Fruit fly (Drosophila melanogaster) whole organism, embryonic: ENCODE data around the gene Rpp30.

Experiments used
- CG10431 ChIP-seq: fragments of 200-800 bp; sonication (Bioruptor generic); optimal IDR thresholded peaks from 3 replicates; lab custom pipeline; 2018; ENCODE audit warnings: missing biosample characterization, mild to moderate bottlenecking, missing genetic modification characterization
- CG10654 ChIP-seq: fragments of 200-800 bp; sonication (Bioruptor generic); optimal IDR thresholded peaks from 2 replicates; lab custom pipeline; 2016; ENCODE audit warnings: missing biosample characterization, missing genetic modification characterization
- CG10979 ChIP-seq: fragments of 200-800 bp; sonication (Bioruptor generic); optimal IDR thresholded peaks from 2 replicates; lab custom pipeline; 2018; ENCODE audit warnings: missing biosample characterization, mild to moderate bottlenecking, missing genetic modification characterization, moderate library complexity
- CG11093 ChIP-seq: fragments of 200-800 bp; sonication (Bioruptor generic); IDR thresholded peaks from 3 replicates; pipeline ENCODE4 v1.3.6; 2022; ENCODE audit warnings: missing biosample characterization, missing genetic modification characterization
- CG11560 ChIP-seq: fragments of 200-800 bp; sonication (Bioruptor generic); IDR thresholded peaks from 3 replicates; pipeline ENCODE4 v1.3.6; 2022; ENCODE audit warnings: missing biosample characterization, missing genetic modification characterization
- CG12769 ChIP-seq: fragments of 200-800 bp; sonication (Bioruptor generic); optimal IDR thresholded peaks from 2 replicates; lab custom pipeline; 2019; ENCODE audit warnings: missing biosample characterization, mild to moderate bottlenecking, missing genetic modification characterization, moderate library complexity
- CG17385 ChIP-seq: fragments of 200-800 bp; sonication (Bioruptor generic); optimal IDR thresholded peaks from 3 replicates; lab custom pipeline; 2018; ENCODE audit warnings: missing biosample characterization, mild to moderate bottlenecking, missing genetic modification characterization
- CG34376 ChIP-seq: fragments of 200-800 bp; sonication (Bioruptor generic); optimal IDR thresholded peaks from 2 replicates; lab custom pipeline; 2018; ENCODE audit warnings: missing biosample characterization, mild to moderate bottlenecking, missing genetic modification characterization
- CG4707 ChIP-seq: fragments of 200-800 bp; sonication (Bioruptor generic); optimal IDR thresholded peaks from 2 replicates; lab custom pipeline; 2018; ENCODE audit warnings: missing biosample characterization, mild to moderate bottlenecking, missing genetic modification characterization, moderate library complexity
- CG6683 ChIP-seq: fragments of 200-800 bp; sonication (Bioruptor generic); optimal IDR thresholded peaks from 2 replicates; lab custom pipeline; 2017; ENCODE audit warnings: missing biosample characterization, mild to moderate bottlenecking, missing genetic modification characterization, missing genetic modification reagents
- CG7928 ChIP-seq: fragments of 200-800 bp; sonication (Bioruptor generic); optimal IDR thresholded peaks from 2 replicates; lab custom pipeline; 2017; ENCODE audit warnings: missing biosample characterization, mild to moderate bottlenecking, missing genetic modification characterization
- CG9817 ChIP-seq: fragments of 200-800 bp; sonication (Bioruptor generic); optimal IDR thresholded peaks from 2 replicates; lab custom pipeline; 2018; ENCODE audit warnings: missing biosample characterization, mild to moderate bottlenecking, missing genetic modification characterization, moderate library complexity
- CTCF ChIP-seq: fragments of 200-800 bp; sonication (Bioruptor generic); optimal IDR thresholded peaks from 2 replicates; lab custom pipeline; 2017; ENCODE audit warnings: missing biosample characterization, mild to moderate bottlenecking, missing genetic modification characterization, moderate library complexity
- Chrac-16 ChIP-seq: fragments of 200-800 bp; sonication (Bioruptor generic); optimal IDR thresholded peaks from 3 replicates; lab custom pipeline; 2016; ENCODE audit warnings: missing biosample characterization, missing genetic modification characterization
- Dp ChIP-seq: fragments of 200-800 bp; sonication (Bioruptor generic); optimal IDR thresholded peaks from 2 replicates; lab custom pipeline; 2018; ENCODE audit warnings: missing biosample characterization, mild to moderate bottlenecking, missing genetic modification characterization, moderate library complexity
- Elba2 ChIP-seq: fragments of 200-800 bp; sonication (Bioruptor generic); optimal IDR thresholded peaks from 3 replicates; lab custom pipeline; 2016; ENCODE audit warnings: missing biosample characterization, missing genetic modification characterization
- Ets65A ChIP-seq: fragments of 200-800 bp; sonication (Bioruptor generic); peaks from one replicate; lab custom pipeline; 2016; ENCODE audit warnings: missing biosample characterization, missing genetic modification characterization
- Fer3 ChIP-seq: fragments of 200-800 bp; sonication (Bioruptor generic); optimal IDR thresholded peaks from 2 replicates; lab custom pipeline; 2018; ENCODE audit warnings: missing biosample characterization, mild to moderate bottlenecking, missing genetic modification characterization, moderate library complexity
- HLHmδ ChIP-seq: fragments of 200-800 bp; sonication (Bioruptor generic); optimal IDR thresholded peaks from 2 replicates; lab custom pipeline; 2018; ENCODE audit warnings: missing biosample characterization, mild to moderate bottlenecking, missing genetic modification characterization, moderate library complexity
- Lpt ChIP-seq: fragments of >200 bp; optimal IDR thresholded peaks from 2 replicates; lab custom pipeline; 2018; ENCODE audit warnings: missing biosample characterization, missing genetic modification characterization
- Max ChIP-seq: fragments of 200-800 bp; sonication (Bioruptor generic); optimal IDR thresholded peaks from 2 replicates; lab custom pipeline; 2016; ENCODE audit warnings: missing biosample characterization, mild to moderate bottlenecking, missing genetic modification characterization
- NK7.1 ChIP-seq: fragments of 200-800 bp; sonication (Bioruptor generic); optimal IDR thresholded peaks from 3 replicates; lab custom pipeline; 2016; ENCODE audit warnings: missing biosample characterization, missing genetic modification characterization
- Nf-YA ChIP-seq: fragments of 200-800 bp; sonication (Bioruptor generic); IDR thresholded peaks from 2 replicates; pipeline ENCODE4 v1.3.6; 2022; ENCODE audit warnings: missing biosample characterization, missing genetic modification characterization
- NfI ChIP-seq: fragments of 200-800 bp; sonication (Bioruptor generic); optimal IDR thresholded peaks from 3 replicates; lab custom pipeline; 2018; ENCODE audit warnings: missing biosample characterization, mild to moderate bottlenecking, missing genetic modification characterization, moderate library complexity
- Ptx1 ChIP-seq: fragments of 200-800 bp; sonication (Bioruptor generic); IDR thresholded peaks from 2 replicates; pipeline ENCODE4 v1.3.6; 2022; ENCODE audit warnings: missing biosample characterization, missing genetic modification characterization
- Rx ChIP-seq: fragments of 200-800 bp; sonication (Bioruptor generic); IDR thresholded peaks from 2 replicates; pipeline ENCODE4 v1.3.6; 2022; ENCODE audit warnings: missing biosample characterization, missing genetic modification characterization
- Six4 ChIP-seq: fragments of 200-800 bp; sonication (Bioruptor generic); optimal IDR thresholded peaks from 2 replicates; lab custom pipeline; 2016; ENCODE audit warnings: missing biosample characterization, missing genetic modification characterization
- ac ChIP-seq: fragments of 200-800 bp; sonication (Bioruptor generic); optimal IDR thresholded peaks from 3 replicates; lab custom pipeline; 2017; ENCODE audit warnings: missing biosample characterization, mild to moderate bottlenecking, missing genetic modification characterization
- aop ChIP-seq: fragments of 200-800 bp; sonication (Bioruptor generic); IDR thresholded peaks from 2 replicates; pipeline ENCODE4 v1.3.6; 2022; ENCODE audit warnings: missing biosample characterization, missing genetic modification characterization
- btn ChIP-seq: fragments of 200-800 bp; sonication (Bioruptor generic); optimal IDR thresholded peaks from 2 replicates; lab custom pipeline; 2016; ENCODE audit warnings: missing biosample characterization, missing genetic modification characterization
- crp ChIP-seq, 2 experiments: fragments of 200-800 bp; sonication (Bioruptor generic); optimal IDR thresholded peaks; 2 replicates in 1 of 2; 3 replicates in 1 of 2; lab custom pipeline; 2017; ENCODE audit warnings: missing biosample characterization in 2 of 2, missing genetic modification characterization in 2 of 2, mild to moderate bottlenecking in 1 of 2, moderate library complexity in 1 of 2
- cwo ChIP-seq: fragments of 200-800 bp; sonication (Bioruptor generic); optimal IDR thresholded peaks from 3 replicates; lab custom pipeline; 2017; ENCODE audit warnings: missing biosample characterization, missing genetic modification characterization, mild to moderate bottlenecking, moderate library complexity, missing genetic modification reagents
- danr ChIP-seq: fragments of 200-800 bp; sonication (Bioruptor generic); IDR thresholded peaks from 2 replicates; pipeline ENCODE4 v1.3.6; 2022; ENCODE audit warnings: missing biosample characterization, missing genetic modification characterization
- disco-r ChIP-seq: fragments of 200-800 bp; sonication (Bioruptor generic); optimal IDR thresholded peaks from 2 replicates; lab custom pipeline; 2016; ENCODE audit warnings: missing biosample characterization, missing genetic modification characterization
- exex ChIP-seq: fragments of 200-800 bp; sonication (Bioruptor generic); optimal IDR thresholded peaks from 4 replicates; lab custom pipeline; 2018; ENCODE audit warnings: missing biosample characterization, mild to moderate bottlenecking, missing genetic modification characterization, moderate library complexity
- grn ChIP-seq: fragments of 200-800 bp; sonication (Bioruptor generic); optimal IDR thresholded peaks from 3 replicates; lab custom pipeline; 2017; ENCODE audit warnings: missing biosample characterization, missing genetic modification characterization
- gsb-n ChIP-seq: fragments of 200-800 bp; sonication (Bioruptor generic); optimal IDR thresholded peaks from 3 replicates; lab custom pipeline; 2018; ENCODE audit warnings: missing biosample characterization, mild to moderate bottlenecking, missing genetic modification characterization
- hb ChIP-seq: fragments of 200-800 bp; sonication (Bioruptor generic); IDR thresholded peaks from 3 replicates; pipeline ENCODE4 v1.3.6; 2022; ENCODE audit warnings: missing biosample characterization, missing genetic modification characterization; ENCODE audit not compliant: partially characterized antibody
- kay ChIP-seq: fragments of 200-800 bp; sonication (Bioruptor generic); optimal IDR thresholded peaks from 2 replicates; lab custom pipeline; 2016; ENCODE audit warnings: missing biosample characterization, missing genetic modification characterization
- nom ChIP-seq: fragments of 200-800 bp; sonication (Bioruptor generic); optimal IDR thresholded peaks from 2 replicates; lab custom pipeline; 2017; ENCODE audit warnings: missing biosample characterization, missing genetic modification characterization, mild to moderate bottlenecking, moderate library complexity, missing genetic modification reagents
- pnt ChIP-seq: fragments of 200-800 bp; sonication (Bioruptor generic); optimal IDR thresholded peaks from 3 replicates; lab custom pipeline; 2016; ENCODE audit warnings: missing biosample characterization, missing genetic modification characterization
- pros ChIP-seq: fragments of 200-800 bp; sonication (Bioruptor generic); optimal IDR thresholded peaks from 3 replicates; lab custom pipeline; 2019; ENCODE audit warnings: missing biosample characterization, mild to moderate bottlenecking, missing genetic modification characterization, moderate library complexity
- ranshi ChIP-seq: fragments of 200-800 bp; sonication (Bioruptor generic); IDR thresholded peaks from 2 replicates; pipeline ENCODE4 v1.3.6; 2022; ENCODE audit warnings: missing biosample characterization, missing genetic modification characterization
- repo ChIP-seq: fragments of 200-800 bp; sonication (Bioruptor generic); optimal IDR thresholded peaks from 2 replicates; lab custom pipeline; 2016; ENCODE audit warnings: missing biosample characterization, missing genetic modification characterization
- sisA ChIP-seq: fragments of 200-800 bp; sonication (Bioruptor generic); IDR thresholded peaks from 2 replicates; pipeline ENCODE4 v1.3.6; 2022; ENCODE audit warnings: missing biosample characterization, missing genetic modification characterization
- tup ChIP-seq: fragments of 200-800 bp; sonication (Bioruptor generic); optimal IDR thresholded peaks from 2 replicates; lab custom pipeline; 2016; ENCODE audit warnings: missing biosample characterization, mild to moderate bottlenecking, missing genetic modification characterization, moderate library complexity
- tx ChIP-seq: fragments of 200-800 bp; sonication (Bioruptor generic); optimal IDR thresholded peaks from 2 replicates; lab custom pipeline; 2016; ENCODE audit warnings: missing biosample characterization, missing genetic modification characterization
- unc-4 ChIP-seq: fragments of 200-800 bp; sonication (Bioruptor generic); IDR thresholded peaks from 2 replicates; pipeline ENCODE4 v1.3.6; 2022; ENCODE audit warnings: missing biosample characterization, missing genetic modification characterization; ENCODE audit not compliant: partially characterized antibody
- vnd ChIP-seq: fragments of 200-800 bp; sonication (Bioruptor generic); IDR thresholded peaks from 3 replicates; pipeline ENCODE4 v1.3.6; 2022; ENCODE audit warnings: missing biosample characterization, missing genetic modification characterization; ENCODE audit not compliant: partially characterized antibody
- vvl ChIP-seq: fragments of 200-800 bp; sonication (Bioruptor generic); IDR thresholded peaks from 2 replicates; pipeline ENCODE4 v1.3.6; 2022; ENCODE audit warnings: missing biosample characterization, missing genetic modification characterization
- wek ChIP-seq: fragments of 200-800 bp; sonication (Bioruptor generic); optimal IDR thresholded peaks from 3 replicates; lab custom pipeline; 2018; ENCODE audit warnings: missing biosample characterization, mild to moderate bottlenecking, missing genetic modification characterization, moderate library complexity

Rpp30 gene

dm6 chr2L:283071-283482 lies 30.9 kb upstream of the Rpp30 start, which contains the start of gene CG11601 (continued):
- TF ChIP-seq NfI (GFP tag; lab: Kevin White, UChicago) (peak; percentile 28), disco-r (GFP tag; lab: Kevin White, UChicago) (no peak), Fer3 (tag; lab: Kevin White, UChicago) (no peak), ranshi (GFP tag; lab: Robert Waterston, UW) (no peak), crp (GFP tag; optimal IDR thresholded peaks at IDR 0.05; lab: Kevin White, UChicago) (peak; percentile 42 to 91), nom (peak; percentile 84), Max (GFP tag; lab: Kevin White, UChicago) (no peak), kay (GFP tag; lab: Kevin White, UChicago) (peak; percentile 21), CG12769 (no peak), pnt (GFP tag; lab: Kevin White, UChicago) (peak; percentile 0), vnd (GFP tag; lab: Robert Waterston, UW) (0 out of 3 replicates have a peak, but pooled peaks have one; percentile 19), btn (GFP tag; lab: Kevin White, UChicago) (no peak), CG11560 (tag; lab: Robert Waterston, UW) (no peak), hb (GFP tag; lab: Robert Waterston, UW) (no peak), CTCF (GFP tag; lab: Kevin White, UChicago) (peak; percentile 80), exex (tag; lab: Kevin White, UChicago) (peak; percentile 37), CG6683 (GFP tag; lab: Kevin White, UChicago) (no peak), sisA (0 out of 2 replicates have a peak, but pooled peaks have one; percentile 5), danr (GFP tag; lab: Robert Waterston, UW) (0 out of 2 replicates have a peak, but pooled peaks have one; percentile 11), pros (no peak), HLHmδ (GFP tag; lab: Kevin White, UChicago) (no peak), Nf-YA (GFP tag; lab: Robert Waterston, UW) (no peak), tup (GFP tag; lab: Kevin White, UChicago) (no peak), CG7928 (no peak), CG11093 (GFP tag; lab: Robert Waterston, UW) (no peak), wek (GFP tag; lab: Kevin White, UChicago) (no peak), CG9817 (tag; lab: Kevin White, UChicago) (no peak), unc-4 (GFP tag; lab: Robert Waterston, UW) (0 out of 2 replicates have a peak, but pooled peaks have one; percentile 24), Ets65A (peak; percentile 80), CG10979 (no peak), vvl (GFP tag; lab: Robert Waterston, UW) (peak; percentile 72), Six4 (GFP tag; lab: Kevin White, UChicago) (no peak), Ptx1 (GFP tag; lab: Robert Waterston, UW) (peak; percentile 50), gsb-n (tag; lab: Kevin White, UChicago) (no peak), Chrac-16 (peak; percentile 4), CG10431 (GFP tag; lab: Kevin White, UChicago) (no peak), tx (no peak), Rx (GFP tag; lab: Robert Waterston, UW) (0 out of 2 replicates have a peak, but pooled peaks have one; percentile 12), ac (GFP tag; lab: Kevin White, UChicago) (no peak), Dp (GFP tag; lab: Kevin White, UChicago) (peak; percentile 61), CG4707 (no peak), CG17385 (GFP tag; lab: Kevin White, UChicago) (no peak), CG10654 (GFP tag; lab: Kevin White, UChicago) (no peak), Elba2 (no peak), repo (GFP tag; lab: Kevin White, UChicago) (no peak), CG34376 (GFP tag; lab: Kevin White, UChicago) (no peak), NK7.1 (no peak), aop (no peak), Lpt (GFP tag; lab: Kevin White, UChicago) (no peak), cwo (GFP tag; lab: Kevin White, UChicago) (no peak), grn (GFP tag; lab: Kevin White, UChicago) (no peak)
